Worm (Caenorhabditis elegans): ENCODE results near the gene bkip-1.

bkip-1 gene

DNA sequence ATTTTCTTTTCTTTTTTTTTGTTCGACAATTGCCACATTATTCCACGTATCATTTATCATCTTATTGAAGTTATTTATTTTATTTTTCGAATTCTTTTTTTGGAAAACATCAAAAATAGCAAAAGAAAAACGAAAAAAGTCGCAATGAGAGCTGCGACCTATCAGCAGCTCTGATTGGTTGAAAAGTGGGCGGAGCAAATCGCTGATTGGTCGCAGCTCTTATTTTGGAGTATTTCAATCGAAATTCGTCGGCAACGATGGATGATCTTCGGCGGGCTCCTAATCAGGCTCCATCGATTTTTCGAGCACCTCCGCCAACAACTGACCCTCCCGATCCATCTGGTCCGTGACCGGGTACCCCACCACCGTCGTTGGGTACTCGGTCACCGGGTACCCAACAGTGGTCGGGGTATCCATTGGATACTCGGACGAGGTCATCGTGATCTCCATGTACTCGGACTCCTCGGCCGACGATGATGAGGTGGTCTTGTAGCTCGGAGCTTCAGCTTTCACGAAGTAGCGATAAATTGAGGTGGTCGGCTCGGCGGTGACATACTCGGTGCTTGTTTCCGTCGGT is 11.2 kb upstream of the bkip-1 start:
- TF ChIP-seq zag-1 (tag; optimal IDR thresholded peaks at IDR 0.05) (no peak), elt-3 (tag; optimal IDR thresholded peaks at IDR 0.05) (no peak), aly-2 (tag; optimal IDR thresholded peaks at IDR 0.05) (no peak), ZK546.5 (tag; optimal IDR thresholded peaks at IDR 0.05) (no peak), C34F6.9 (tag; optimal IDR thresholded peaks at IDR 0.05) (no peak), nhr-23 (tag; optimal IDR thresholded peaks at IDR 0.05) (no peak), fos-1 (tag; optimal IDR thresholded peaks at IDR 0.05) (no peak)

- TF ChIP-seq elt-3 (tag; optimal IDR thresholded peaks at IDR 0.05): no peak
- TF ChIP-seq mbf-1 (tag; optimal IDR thresholded peaks at IDR 0.05): no peak
- no peak for TF ChIP-seq peb-1 (tag; optimal IDR thresholded peaks at IDR 0.05)
- no peak for TF ChIP-seq nhr-10 (tag; optimal IDR thresholded peaks at IDR 0.05)
- TF ChIP-seq ceh-16 (tag; optimal IDR thresholded peaks at IDR 0.05): no peak
- TF ChIP-seq nhr-77 (tag; optimal IDR thresholded peaks at IDR 0.05): no peak
- no peak for TF ChIP-seq F13H6.1 (tag; optimal IDR thresholded peaks at IDR 0.05)
- TF ChIP-seq nhr-129 (tag; optimal IDR thresholded peaks at IDR 0.05): no peak
- TF ChIP-seq nhr-25 (tag; optimal IDR thresholded peaks at IDR 0.05): no peak
- TF ChIP-seq mdl-1 (tag; optimal IDR thresholded peaks at IDR 0.05): no peak
- TF ChIP-seq dmd-4 (tag; optimal IDR thresholded peaks at IDR 0.05): no peak
- no peak for TF ChIP-seq elt-1 (tag; optimal IDR thresholded peaks at IDR 0.05)
- TF ChIP-seq aly-2 (tag; optimal IDR thresholded peaks at IDR 0.05): no peak
- TF ChIP-seq zag-1 (tag; optimal IDR thresholded peaks at IDR 0.05): no peak
- TF ChIP-seq ztf-11 (tag; optimal IDR thresholded peaks at IDR 0.05): no peak
- no peak for TF ChIP-seq blmp-1 (tag; optimal IDR thresholded peaks at IDR 0.05; ENCODE audit: insufficient read depth)
- TF ChIP-seq R02D3.7 (tag; optimal IDR thresholded peaks at IDR 0.05): no peak
Observed at ce11 chrII:14091182-14091581, 9.9 kb upstream of the bkip-1 start.

DNA sequence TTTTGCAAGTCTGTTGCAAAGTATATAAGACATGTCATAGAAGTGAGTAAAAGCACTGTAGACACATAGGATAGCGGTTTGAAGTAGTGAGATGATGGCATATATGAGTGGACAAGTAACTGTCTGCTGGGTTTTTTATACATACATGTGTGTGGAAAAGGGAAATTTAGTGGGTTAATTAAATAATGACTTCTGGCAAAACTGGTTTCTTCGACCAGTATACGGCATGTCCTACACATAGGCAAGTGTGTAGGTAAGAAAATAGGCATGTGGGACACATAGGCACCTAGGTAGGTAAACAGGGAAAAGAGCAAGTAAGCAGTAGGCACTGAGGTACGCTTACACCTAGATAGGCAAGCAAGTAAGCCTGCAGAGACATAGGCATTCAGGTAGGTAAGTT is 6.5 kb upstream of the bkip-1 start, which contains the start of gene col-87:
col-87 (minus strand) TSS at position 101 of the 400 bp plus-strand sequence.
- TF ChIP-seq mdl-1 (tag; optimal IDR thresholded peaks at IDR 0.05): no peak
- TF ChIP-seq blmp-1 (tag; optimal IDR thresholded peaks at IDR 0.05; ENCODE audit: insufficient read depth): no peak
- no peak for TF ChIP-seq fos-1 (tag; optimal IDR thresholded peaks at IDR 0.05)
- TF ChIP-seq ceh-82 (tag; optimal IDR thresholded peaks at IDR 0.05): no peak
- TF ChIP-seq unc-62 (GFP tag; optimal IDR thresholded peaks at IDR 0.05): no peak
- no peak for TF ChIP-seq nhr-23 (tag; optimal IDR thresholded peaks at IDR 0.05)
- TF ChIP-seq dmd-4 (tag; optimal IDR thresholded peaks at IDR 0.05): no peak
- TF ChIP-seq alr-1 (tag; optimal IDR thresholded peaks at IDR 0.05): no peak
- TF ChIP-seq F13H6.1 (tag; optimal IDR thresholded peaks at IDR 0.05): no peak
- TF ChIP-seq nhr-12 (tag; optimal IDR thresholded peaks at IDR 0.05): no peak
- no peak for TF ChIP-seq peb-1 (tag; optimal IDR thresholded peaks at IDR 0.05)
- no peak for TF ChIP-seq ZK546.5 (tag; optimal IDR thresholded peaks at IDR 0.05)
- no peak for TF ChIP-seq nhr-21 (tag; optimal IDR thresholded peaks at IDR 0.05)
- no peak for TF ChIP-seq sma-9 (GFP tag; optimal IDR thresholded peaks at IDR 0.05)
- no peak for TF ChIP-seq sma-9 (tag; optimal IDR thresholded peaks at IDR 0.05)

DNA sequence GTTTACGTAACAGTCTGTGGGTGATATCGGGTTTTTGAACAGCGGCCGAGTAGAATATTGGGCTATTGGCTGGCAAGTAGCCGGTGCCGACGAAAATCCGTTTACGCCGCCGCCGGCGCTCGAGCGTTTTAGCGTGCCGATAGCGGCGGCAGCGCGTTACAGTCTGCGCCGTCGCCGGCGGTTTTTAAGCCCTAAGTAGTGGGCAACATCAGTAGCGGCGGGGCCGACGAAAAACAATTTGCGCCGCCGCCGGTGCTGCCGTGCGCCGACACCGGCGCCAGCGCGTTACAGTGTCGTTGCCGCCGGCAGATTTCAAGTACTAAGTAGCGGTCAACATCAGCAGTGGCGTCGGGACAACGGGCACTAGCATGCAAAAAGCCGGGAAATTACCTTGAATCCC is 5.2 kb upstream of the bkip-1 start:
- TF ChIP-seq ama-1 (optimal IDR thresholded peaks at IDR 0.05) (no peak), F13H6.1 (tag; optimal IDR thresholded peaks at IDR 0.05) (no peak), ceh-82 (tag; optimal IDR thresholded peaks at IDR 0.05) (no peak), snpc-4 (tag; optimal IDR thresholded peaks at IDR 0.05) (no peak)

ce11 chrII:14096814-14097213 is 4.2 kb upstream of the bkip-1 start:
- TF ChIP-seq snpc-4 (tag; optimal IDR thresholded peaks at IDR 0.05): no peak
- no peak for TF ChIP-seq elt-1 (tag; optimal IDR thresholded peaks at IDR 0.05)
- TF ChIP-seq unc-62 (GFP tag; optimal IDR thresholded peaks at IDR 0.05): no peak
- no peak for TF ChIP-seq nhr-10 (tag; optimal IDR thresholded peaks at IDR 0.05)
- TF ChIP-seq ceh-16 (tag; optimal IDR thresholded peaks at IDR 0.05): no peak
- TF ChIP-seq lsy-2 (tag; optimal IDR thresholded peaks at IDR 0.05): no peak
- TF ChIP-seq unc-55 (GFP tag; optimal IDR thresholded peaks at IDR 0.05): no peak
- no peak for TF ChIP-seq nhr-21 (tag; optimal IDR thresholded peaks at IDR 0.05)
- TF ChIP-seq lin-39 (tag; optimal IDR thresholded peaks at IDR 0.05): no peak
- TF ChIP-seq Y55F3AM.14 (GFP tag; optimal IDR thresholded peaks at IDR 0.05): no peak
- no peak for TF ChIP-seq zag-1 (tag; optimal IDR thresholded peaks at IDR 0.05)
- TF ChIP-seq egl-27 (tag; optimal IDR thresholded peaks at IDR 0.05): no peak
- TF ChIP-seq mab-5 (tag; optimal IDR thresholded peaks at IDR 0.05): no peak
- TF ChIP-seq sem-4 (tag; optimal IDR thresholded peaks at IDR 0.05): no peak
- no peak for TF ChIP-seq ztf-4 (tag; optimal IDR thresholded peaks at IDR 0.05)
- TF ChIP-seq mdl-1 (tag; optimal IDR thresholded peaks at IDR 0.05): no peak

Data from whole organism, L2 larva.